Worm (Caenorhabditis elegans) whole organism, L3 larva: ENCODE results near the gene K12H6.7.

Experiments
- egl-27 ChIP-seq: sonication (generic microtip); optimal IDR thresholded peaks from 4 replicates; lab custom pipeline; 2017; ENCODE audit warnings: missing biosample characterization, missing genetic modification reagents, missing genetic modification characterization
- mdl-1 ChIP-seq: fragments of 150-350 bp; optimal IDR thresholded peaks from 2 replicates; lab custom pipeline; 2014; ENCODE audit warnings: missing biosample characterization, missing genetic modification characterization
- nfya-1 ChIP-seq: sonication (generic microtip); optimal IDR thresholded peaks from 2 replicates; lab custom pipeline; 2017; ENCODE audit warnings: missing genetic modification characterization, mild to moderate bottlenecking, missing compliant biosample characterization, antibody characterized with exemption, moderate library complexity; ENCODE audit not compliant: insufficient read depth
- nhr-11 ChIP-seq: fragments of 150-350 bp; optimal IDR thresholded peaks from 2 replicates; lab custom pipeline; 2014; ENCODE audit warnings: missing biosample characterization, missing genetic modification characterization
- nhr-237 ChIP-seq: fragments of 150-350 bp; optimal IDR thresholded peaks from 2 replicates; lab custom pipeline; 2014; ENCODE audit warnings: missing biosample characterization, missing genetic modification characterization
- nhr-25 ChIP-seq: sonication (generic microtip); optimal IDR thresholded peaks from 2 replicates; lab custom pipeline; 2017; ENCODE audit warnings: missing biosample characterization, missing genetic modification characterization
- nhr-28 ChIP-seq: fragments of 150-350 bp; optimal IDR thresholded peaks from 2 replicates; lab custom pipeline; 2014; ENCODE audit warnings: missing biosample characterization, missing genetic modification characterization
- nhr-77 ChIP-seq: fragments of 150-350 bp; optimal IDR thresholded peaks from 2 replicates; lab custom pipeline; 2014; ENCODE audit warnings: missing biosample characterization, missing genetic modification characterization
- pha-4 ChIP-seq: fragments of 150-350 bp; optimal IDR thresholded peaks from 2 replicates; lab custom pipeline; 2014; ENCODE audit warnings: missing biosample characterization, missing genetic modification reagents, missing genetic modification characterization
- ztf-11 ChIP-seq: fragments of 150-350 bp; optimal IDR thresholded peaks from 2 replicates; lab custom pipeline; 2014; ENCODE audit warnings: missing biosample characterization, missing genetic modification characterization

- TF ChIP-seq pha-4 (tag; lab: Kevin White, UChicago) = no peak
- no peak for TF ChIP-seq ztf-11 (tag; lab: Kevin White, UChicago)
- no peak for TF ChIP-seq mdl-1 (tag; lab: Kevin White, UChicago)
- no peak for TF ChIP-seq nhr-77
- TF ChIP-seq nhr-237 (tag; lab: Kevin White, UChicago) = no peak
- no peak for TF ChIP-seq nfya-1 (tag; lab: Kevin White, UChicago)
- no peak for TF ChIP-seq egl-27
- TF ChIP-seq nhr-28 (tag; lab: Kevin White, UChicago) = no peak
- no peak for TF ChIP-seq nhr-25 (tag; lab: Kevin White, UChicago)
- no peak for TF ChIP-seq nhr-11 (tag; lab: Kevin White, UChicago)
Measured at ce11 chrII:2822435-2822920, 14.3 kb downstream of the K12H6.7 start, which contains the start of the genes fut-4 and K12H6.10.
